Worm (Caenorhabditis elegans) whole organism, mixed stage, embryonic: ENCODE data around the gene tftc-3.

Experiments
- M03D4.4 ChIP-seq: sonication (generic microtip); optimal IDR thresholded peaks from 2 replicates; lab custom pipeline; 2017; ENCODE audit warnings: mild to moderate bottlenecking, missing genetic modification characterization, missing compliant biosample characterization
- bed-3 ChIP-seq: fragments of 200-800 bp; sonication (Bioruptor generic); optimal IDR thresholded peaks from 3 replicates; lab custom pipeline; 2018; ENCODE audit warnings: mild to moderate bottlenecking, missing genetic modification characterization, moderate library complexity, missing compliant biosample characterization
- blmp-1 ChIP-seq: fragments of 150-350 bp; optimal IDR thresholded peaks from 2 replicates; lab custom pipeline; 2014; ENCODE audit warnings: missing biosample characterization, missing genetic modification characterization
- ceh-43 ChIP-seq: fragments of 200-800 bp; sonication (Bioruptor generic); optimal IDR thresholded peaks from 2 replicates; lab custom pipeline; 2018; ENCODE audit warnings: mild to moderate bottlenecking, missing genetic modification characterization, moderate library complexity, missing compliant biosample characterization
- ceh-83 ChIP-seq: fragments of 200-800 bp; sonication (Bioruptor generic); optimal IDR thresholded peaks from 2 replicates; lab custom pipeline; 2018; ENCODE audit warnings: mild to moderate bottlenecking, missing genetic modification characterization, missing compliant biosample characterization
- ces-1 ChIP-seq: fragments of 150-350 bp; optimal IDR thresholded peaks from 2 replicates; lab custom pipeline; 2014; ENCODE audit warnings: missing biosample characterization, missing genetic modification reagents, missing genetic modification characterization
- cnd-1 ChIP-seq: fragments of 200-800 bp; sonication (Bioruptor generic); optimal IDR thresholded peaks from 2 replicates; lab custom pipeline; 2018; ENCODE audit warnings: mild to moderate bottlenecking, missing genetic modification characterization, missing compliant biosample characterization
- drap-1 ChIP-seq: fragments of 200-800 bp; sonication (Bioruptor generic); optimal IDR thresholded peaks from 3 replicates; lab custom pipeline; 2018; ENCODE audit warnings: mild to moderate bottlenecking, missing genetic modification characterization, missing compliant biosample characterization
- elt-1 ChIP-seq: sonication (generic microtip); optimal IDR thresholded peaks from 2 replicates; lab custom pipeline; 2017; ENCODE audit warnings: missing genetic modification characterization, mild to moderate bottlenecking, missing compliant biosample characterization, antibody characterized with exemption, moderate library complexity, borderline replicate concordance; ENCODE audit not compliant: insufficient read depth
- elt-3 ChIP-seq: fragments of 150-350 bp; optimal IDR thresholded peaks from 2 replicates; lab custom pipeline; 2014; ENCODE audit warnings: missing biosample characterization, missing genetic modification characterization
- flh-1 ChIP-seq: fragments of 200-800 bp; sonication (Bioruptor generic); optimal IDR thresholded peaks from 2 replicates; lab custom pipeline; 2018; ENCODE audit warnings: mild to moderate bottlenecking, missing genetic modification characterization, moderate library complexity, missing compliant biosample characterization
- ham-2 ChIP-seq: fragments of 200-800 bp; sonication (Bioruptor generic); optimal IDR thresholded peaks from 2 replicates; lab custom pipeline; 2018; ENCODE audit warnings: mild to moderate bottlenecking, missing genetic modification characterization, missing compliant biosample characterization
- lin-13 ChIP-seq: fragments of 150-350 bp; optimal IDR thresholded peaks from 2 replicates; lab custom pipeline; 2014; ENCODE audit warnings: missing biosample characterization, missing genetic modification characterization
- lin-32 ChIP-seq: fragments of 200-800 bp; sonication (Bioruptor generic); optimal IDR thresholded peaks from 2 replicates; lab custom pipeline; 2018; ENCODE audit warnings: mild to moderate bottlenecking, missing genetic modification characterization, missing compliant biosample characterization
- lsy-2 ChIP-seq: fragments of 150-350 bp; optimal IDR thresholded peaks from 2 replicates; lab custom pipeline; 2014; ENCODE audit warnings: missing biosample characterization, missing genetic modification characterization
- mab-5 ChIP-seq: fragments of 150-350 bp; optimal IDR thresholded peaks from 2 replicates; lab custom pipeline; 2014; ENCODE audit warnings: missing biosample characterization, missing genetic modification characterization
- mep-1 ChIP-seq: fragments of 150-350 bp; optimal IDR thresholded peaks from 2 replicates; lab custom pipeline; 2017; ENCODE audit warnings: missing biosample characterization, missing genetic modification reagents, missing genetic modification characterization, inconsistent platforms
- mls-2 ChIP-seq: sonication (generic microtip); optimal IDR thresholded peaks from 2 replicates; lab custom pipeline; 2016; ENCODE audit warnings: mild to moderate bottlenecking, missing genetic modification characterization, moderate library complexity, missing compliant biosample characterization
- nhr-237 ChIP-seq: fragments of 150-350 bp; optimal IDR thresholded peaks from 2 replicates; lab custom pipeline; 2014; ENCODE audit warnings: missing biosample characterization, missing genetic modification characterization
- nhr-28 ChIP-seq: fragments of 150-350 bp; optimal IDR thresholded peaks from 2 replicates; lab custom pipeline; 2014; ENCODE audit warnings: missing biosample characterization, missing genetic modification characterization
- nhr-76 ChIP-seq: sonication (generic microtip); optimal IDR thresholded peaks from 2 replicates; lab custom pipeline; 2017; ENCODE audit warnings: missing biosample characterization, missing genetic modification characterization
- sem-2 ChIP-seq: fragments of 200-800 bp; sonication (Bioruptor generic); optimal IDR thresholded peaks from 2 replicates; lab custom pipeline; 2018; ENCODE audit warnings: mild to moderate bottlenecking, missing genetic modification characterization, missing compliant biosample characterization
- snpc-4 ChIP-seq: fragments of 150-350 bp; optimal IDR thresholded peaks from 2 replicates; lab custom pipeline; 2014; ENCODE audit warnings: missing biosample characterization, missing genetic modification characterization
- sptf-1 ChIP-seq: sonication (generic microtip); optimal IDR thresholded peaks from 2 replicates; lab custom pipeline; 2017; ENCODE audit warnings: mild to moderate bottlenecking, missing genetic modification characterization, moderate library complexity, missing compliant biosample characterization
- tbx-8 ChIP-seq: fragments of 200-800 bp; sonication (Bioruptor generic); optimal IDR thresholded peaks from 2 replicates; lab custom pipeline; 2018; ENCODE audit warnings: mild to moderate bottlenecking, missing genetic modification characterization, moderate library complexity, missing compliant biosample characterization
- unc-120 ChIP-seq: sonication (generic microtip); optimal IDR thresholded peaks from 2 replicates; lab custom pipeline; 2017; ENCODE audit warnings: missing genetic modification characterization, missing compliant biosample characterization; ENCODE audit not compliant: poor library complexity, severe bottlenecking
- unc-39 ChIP-seq: fragments of 150-350 bp; optimal IDR thresholded peaks from 2 replicates; lab custom pipeline; 2014; ENCODE audit warnings: missing biosample characterization, missing genetic modification characterization
- unc-62 ChIP-seq: fragments of 150-350 bp; optimal IDR thresholded peaks from 2 replicates; lab custom pipeline; 2014; ENCODE audit warnings: missing biosample characterization, missing genetic modification reagents, missing genetic modification characterization
- ztf-11 ChIP-seq: fragments of 150-350 bp; optimal IDR thresholded peaks from 2 replicates; lab custom pipeline; 2014; ENCODE audit warnings: missing biosample characterization, missing genetic modification characterization

tftc-3 gene

ce11 chrV:10202340-10202739 is 7.8 kb downstream of the tftc-3 start:
- no peak for TF ChIP-seq nhr-28 (tag; lab: Kevin White, UChicago)
- no peak for TF ChIP-seq mab-5 (tag; lab: Kevin White, UChicago)
- TF ChIP-seq lin-13 (tag; lab: Kevin White, UChicago), result no peak
- no peak for TF ChIP-seq sptf-1 (tag; lab: Kevin White, UChicago)
- TF ChIP-seq ceh-83 (GFP tag; lab: Kevin White, UChicago), result no peak
- TF ChIP-seq sem-2 (GFP tag; lab: Kevin White, UChicago), result no peak
- TF ChIP-seq flh-1 (GFP tag; lab: Kevin White, UChicago), result no peak
- TF ChIP-seq, all 35 proteins: peak for 0

- no peak for TF ChIP-seq elt-1 (tag; lab: Kevin White, UChicago)
- TF ChIP-seq unc-120 (tag; lab: Kevin White, UChicago), result no peak
- no peak for TF ChIP-seq sptf-1 (tag; lab: Kevin White, UChicago)
- no peak for TF ChIP-seq mls-2
- no peak for TF ChIP-seq unc-62 (GFP tag; lab: Kevin White, UChicago)
- no peak for TF ChIP-seq nhr-76 (tag; lab: Kevin White, UChicago)
These were observed 8.2 kb downstream of the tftc-3 start, which contains the start of gene ZK856.7 for ce11 chrV:10201913-10202312. Gene ZK856.7, plus strand, starts transcription at chrV:10202098.

ce11 chrV:10198386-10198785 is 11.8 kb downstream of the tftc-3 start, which contains the start of gene ZK856.6:
Gene ZK856.6, plus strand, starts transcription at chrV:10198686.
- no peak for TF ChIP-seq flh-1 (GFP tag; lab: Kevin White, UChicago)
- TF ChIP-seq ceh-43 (GFP tag; lab: Kevin White, UChicago), result no peak
- TF ChIP-seq nhr-237 (tag; lab: Kevin White, UChicago), result no peak
- no peak for TF ChIP-seq lin-13 (tag; lab: Kevin White, UChicago)
- no peak for TF ChIP-seq ztf-11
- no peak for TF ChIP-seq unc-62 (GFP tag; lab: Kevin White, UChicago)
- no peak for TF ChIP-seq ham-2 (GFP tag; lab: Kevin White, UChicago)
- no peak for TF ChIP-seq lsy-2 (tag; lab: Kevin White, UChicago)
- no peak for TF ChIP-seq elt-1 (tag; lab: Kevin White, UChicago)

ce11 chrV:10191242-10191641 is 18.9 kb downstream of the tftc-3 start:
- TF ChIP-seq M03D4.4 (tag; lab: Kevin White, UChicago) (no peak), tbx-8 (no peak)

ce11 chrV:10190081-10190556 is 20.0 kb downstream of the tftc-3 start, which contains the start of gene ZK856.5:
Gene ZK856.5, minus strand, starts transcription at chrV:10190131.
- TF ChIP-seq drap-1 (GFP tag; lab: Kevin White, UChicago), result no peak
- no peak for TF ChIP-seq bed-3 (GFP tag; lab: Kevin White, UChicago)
- TF ChIP-seq ceh-43 (GFP tag; lab: Kevin White, UChicago), result no peak
- no peak for TF ChIP-seq flh-1 (GFP tag; lab: Kevin White, UChicago)
- TF ChIP-seq nhr-76 (tag; lab: Kevin White, UChicago), result no peak
- no peak for TF ChIP-seq unc-39 (tag; lab: Kevin White, UChicago)
- TF ChIP-seq ham-2 (GFP tag; lab: Kevin White, UChicago), result no peak
- no peak for TF ChIP-seq mls-2
- no peak for TF ChIP-seq blmp-1 (tag; lab: Kevin White, UChicago)
- TF ChIP-seq mab-5 (tag; lab: Kevin White, UChicago), result no peak
- no peak for TF ChIP-seq mep-1 (tag; lab: Kevin White, UChicago)

- no peak for TF ChIP-seq lin-32 (GFP tag; lab: Kevin White, UChicago)
- TF ChIP-seq elt-3 (tag; lab: Kevin White, UChicago), result no peak
- TF ChIP-seq sem-2 (GFP tag; lab: Kevin White, UChicago), result no peak
- TF ChIP-seq mab-5 (tag; lab: Kevin White, UChicago), result no peak
- TF ChIP-seq elt-1 (tag; lab: Kevin White, UChicago), result no peak
- TF ChIP-seq nhr-28 (tag; lab: Kevin White, UChicago), result no peak
- no peak for TF ChIP-seq cnd-1 (tag; lab: Kevin White, UChicago)
- TF ChIP-seq lsy-2 (tag; lab: Kevin White, UChicago), result no peak
- TF ChIP-seq mls-2, result no peak
- no peak for TF ChIP-seq ces-1 (GFP tag; lab: Kevin White, UChicago)
- TF ChIP-seq snpc-4 (tag; lab: Kevin White, UChicago), result no peak
- TF ChIP-seq tbx-8, result no peak
These were observed 24.4 kb downstream of the tftc-3 start, which contains the start of gene ZK856.18 for ce11 chrV:10185719-10186118. Gene ZK856.18, minus strand, starts transcription at chrV:10186007.
